Fruit fly (Drosophila melanogaster) whole organism, embryonic: Measurements from ENCODE around the gene bor.

ENCODE experiments used
- ATbp ChIP-seq: fragments of 200-800 bp; sonication (Bioruptor generic); optimal IDR thresholded peaks from 2 replicates; lab custom pipeline; 2017; ENCODE audit warnings: missing biosample characterization, mild to moderate bottlenecking, missing genetic modification characterization, missing genetic modification reagents
- Adf1 ChIP-seq: fragments of 200-800 bp; sonication (Bioruptor generic); IDR thresholded peaks from 2 replicates; pipeline ENCODE4 v1.3.6; 2022; ENCODE audit warnings: missing biosample characterization, missing genetic modification characterization
- Awh ChIP-seq: fragments of 200-800 bp; sonication (Bioruptor generic); IDR thresholded peaks from 2 replicates; pipeline ENCODE4, ENCODE4 v1.3.6; 2022; ENCODE audit warnings: missing biosample characterization, missing genetic modification characterization
- Bdp1 ChIP-seq: fragments of 200-800 bp; sonication (Bioruptor generic); optimal IDR thresholded peaks from 3 replicates; lab custom pipeline; 2016; ENCODE audit warnings: missing biosample characterization, missing genetic modification characterization
- BtbVII ChIP-seq: fragments of 200-800 bp; sonication (Bioruptor generic); optimal IDR thresholded peaks from 3 replicates; lab custom pipeline; 2017; ENCODE audit warnings: missing biosample characterization, mild to moderate bottlenecking, missing genetic modification characterization
- CG10366 ChIP-seq: fragments of 200-800 bp; sonication (Bioruptor generic); IDR thresholded peaks from 2 replicates; pipeline ENCODE4 v1.3.6; 2022; ENCODE audit warnings: missing biosample characterization, missing genetic modification characterization
- CG10654 ChIP-seq: fragments of 200-800 bp; sonication (Bioruptor generic); optimal IDR thresholded peaks from 2 replicates; lab custom pipeline; 2016; ENCODE audit warnings: missing biosample characterization, missing genetic modification characterization
- CG11695 ChIP-seq: fragments of 200-800 bp; sonication (Bioruptor generic); IDR thresholded peaks from 3 replicates; pipeline ENCODE4 v1.3.6; 2022; ENCODE audit warnings: missing biosample characterization, missing genetic modification characterization
- CG1233 ChIP-seq: fragments of 200-800 bp; sonication (Bioruptor generic); optimal IDR thresholded peaks from 4 replicates; lab custom pipeline; 2018; ENCODE audit warnings: missing biosample characterization, mild to moderate bottlenecking, missing genetic modification characterization
- CG12659 ChIP-seq: fragments of 200-800 bp; sonication (Bioruptor generic); optimal IDR thresholded peaks from 3 replicates; lab custom pipeline; 2017; ENCODE audit warnings: mild to moderate bottlenecking, missing biosample characterization, missing genetic modification reagents, missing genetic modification characterization
- CG12769 ChIP-seq: fragments of 200-800 bp; sonication (Bioruptor generic); optimal IDR thresholded peaks from 2 replicates; lab custom pipeline; 2019; ENCODE audit warnings: missing biosample characterization, mild to moderate bottlenecking, missing genetic modification characterization, moderate library complexity
- CG13894 ChIP-seq: fragments of 200-800 bp; sonication (Bioruptor generic); optimal IDR thresholded peaks from 3 replicates; lab custom pipeline; 2018; ENCODE audit warnings: missing biosample characterization, mild to moderate bottlenecking, missing genetic modification characterization, moderate library complexity
- CG14710 ChIP-seq: fragments of 200-800 bp; sonication (Bioruptor generic); optimal IDR thresholded peaks from 3 replicates; lab custom pipeline; 2019; ENCODE audit warnings: missing biosample characterization, mild to moderate bottlenecking, missing genetic modification characterization, moderate library complexity
- CG17359 ChIP-seq: fragments of 200-800 bp; sonication (Bioruptor generic); optimal IDR thresholded peaks from 3 replicates; lab custom pipeline; 2018; ENCODE audit warnings: missing biosample characterization, mild to moderate bottlenecking, missing genetic modification characterization, moderate library complexity
- CG17361 ChIP-seq: fragments of 200-800 bp; sonication (Bioruptor generic); IDR thresholded peaks from 3 replicates; pipeline ENCODE4 v1.3.6; 2022; ENCODE audit warnings: missing biosample characterization, missing genetic modification characterization
- CG18011 ChIP-seq: fragments of 200-800 bp; sonication (Bioruptor generic); optimal IDR thresholded peaks from 2 replicates; lab custom pipeline; 2017; ENCODE audit warnings: missing biosample characterization, missing genetic modification characterization, mild to moderate bottlenecking, moderate library complexity, missing genotype
- CG4404 ChIP-seq: fragments of 200-800 bp; sonication (Bioruptor generic); IDR thresholded peaks from 2 replicates; pipeline ENCODE4 v1.3.6; 2022; ENCODE audit warnings: missing biosample characterization, missing genetic modification characterization
- CG6254 ChIP-seq: fragments of 200-800 bp; sonication (Bioruptor generic); optimal IDR thresholded peaks from 3 replicates; lab custom pipeline; 2017; ENCODE audit warnings: mild to moderate bottlenecking, missing biosample characterization, missing genetic modification reagents, missing genetic modification characterization
- CG6765 ChIP-seq: fragments of 200-800 bp; sonication (Bioruptor generic); optimal IDR thresholded peaks from 3 replicates; lab custom pipeline; 2017; ENCODE audit warnings: missing biosample characterization, mild to moderate bottlenecking, missing genetic modification characterization
- CG7987 ChIP-seq: fragments of 200-800 bp; sonication (Bioruptor generic); optimal IDR thresholded peaks from 2 replicates; lab custom pipeline; 2018; ENCODE audit warnings: missing biosample characterization, mild to moderate bottlenecking, missing genetic modification characterization, moderate library complexity
- CG8290 ChIP-seq, 3 experiments: fragments of 200-800 bp; sonication (Bioruptor generic); optimal IDR thresholded peaks; 2 replicates each; lab custom pipeline; 2016 to 2019; ENCODE audit warnings: missing biosample characterization in 3 of 3, missing genetic modification characterization in 3 of 3, mild to moderate bottlenecking in 2 of 3, moderate library complexity in 1 of 3
- CG8765 ChIP-seq: fragments of 200-800 bp; sonication (Bioruptor generic); IDR thresholded peaks from 2 replicates; pipeline ENCODE4 v1.3.6; 2022; ENCODE audit warnings: missing biosample characterization, missing genetic modification characterization
- CG8924 ChIP-seq: fragments of 200-800 bp; optimal IDR thresholded peaks from 3 replicates; lab custom pipeline; 2019; ENCODE audit warnings: missing biosample characterization, mild to moderate bottlenecking, missing genetic modification characterization, moderate library complexity
- CG9727 ChIP-seq: fragments of 200-800 bp; sonication (Bioruptor generic); optimal IDR thresholded peaks from 3 replicates; lab custom pipeline; 2017; ENCODE audit warnings: missing biosample characterization, mild to moderate bottlenecking, missing genetic modification characterization
- Chrac-16 ChIP-seq: fragments of 200-800 bp; sonication (Bioruptor generic); optimal IDR thresholded peaks from 3 replicates; lab custom pipeline; 2016; ENCODE audit warnings: missing biosample characterization, missing genetic modification characterization
- CkIIα-i1 ChIP-seq: fragments of 200-800 bp; sonication (Bioruptor generic); IDR thresholded peaks from 2 replicates; pipeline ENCODE4 v1.3.6; 2022; ENCODE audit warnings: missing biosample characterization, missing genetic modification characterization
- D ChIP-seq, 2 experiments: fragments of 200-800 bp in 1 of 2; fragments of >200 bp in 1 of 2; sonication (Bioruptor generic) in 1 of 2; optimal IDR thresholded peaks; 2 replicates in 1 of 2; 3 replicates in 1 of 2; lab custom pipeline; 2017; ENCODE audit warnings: mild to moderate bottlenecking in 1 of 2, missing biosample characterization in 1 of 2, missing genetic modification characterization in 1 of 2, missing genetic modification reagents in 1 of 2
- Ets65A ChIP-seq: fragments of 200-800 bp; sonication (Bioruptor generic); peaks from one replicate; lab custom pipeline; 2016; ENCODE audit warnings: missing biosample characterization, missing genetic modification characterization
- Fer2 ChIP-seq: fragments of 200-800 bp; sonication (Bioruptor generic); optimal IDR thresholded peaks from 2 replicates; lab custom pipeline; 2018; ENCODE audit warnings: missing biosample characterization, mild to moderate bottlenecking, missing genetic modification characterization, moderate library complexity
- HLH3B ChIP-seq: fragments of 200-800 bp; sonication (Bioruptor generic); IDR thresholded peaks from 2 replicates; pipeline ENCODE4 v1.3.6; 2022; ENCODE audit warnings: missing biosample characterization, missing genetic modification characterization
- Side ChIP-seq: fragments of 200-800 bp; sonication (Bioruptor generic); optimal IDR thresholded peaks from 2 replicates; lab custom pipeline; 2016; ENCODE audit warnings: missing biosample characterization, missing genetic modification characterization
- Sry-δ ChIP-seq: fragments of 200-800 bp; sonication (Bioruptor generic); optimal IDR thresholded peaks from 2 replicates; lab custom pipeline; 2016; ENCODE audit warnings: missing biosample characterization, missing genetic modification characterization
- ara ChIP-seq: fragments of 200-800 bp; sonication (Bioruptor generic); IDR thresholded peaks from 2 replicates; pipeline ENCODE4 v1.3.6; 2022; ENCODE audit warnings: missing biosample characterization, missing genetic modification characterization
- chm ChIP-seq: fragments of 200-800 bp; sonication (Bioruptor generic); IDR thresholded peaks from 2 replicates; pipeline ENCODE4 v1.3.6; 2022; ENCODE audit warnings: missing biosample characterization, missing genetic modification characterization
- corto ChIP-seq: fragments of 200-800 bp; sonication (Bioruptor generic); optimal IDR thresholded peaks from 2 replicates; lab custom pipeline; 2016; ENCODE audit warnings: missing biosample characterization, mild to moderate bottlenecking, missing genetic modification characterization, moderate library complexity
- crol ChIP-seq: fragments of 200-800 bp; sonication (Bioruptor generic); IDR thresholded peaks from 2 replicates; pipeline ENCODE4 v1.3.6; 2022; ENCODE audit warnings: missing biosample characterization, missing genetic modification characterization
- da ChIP-seq: fragments of 200-800 bp; sonication (Bioruptor generic); optimal IDR thresholded peaks from 2 replicates; lab custom pipeline; 2016; ENCODE audit warnings: missing biosample characterization, missing genetic modification characterization
- fd96Cb ChIP-seq: fragments of 200-800 bp; sonication (Bioruptor generic); optimal IDR thresholded peaks from 2 replicates; lab custom pipeline; 2018; ENCODE audit warnings: missing biosample characterization, mild to moderate bottlenecking, missing genetic modification characterization, moderate library complexity
- fru ChIP-seq: fragments of >200 bp; optimal IDR thresholded peaks from 2 replicates; lab custom pipeline; 2017
- gcm2 ChIP-seq: fragments of 200-800 bp; sonication (Bioruptor generic); optimal IDR thresholded peaks from 2 replicates; lab custom pipeline; 2016; ENCODE audit warnings: missing biosample characterization, missing genetic modification characterization
- ham ChIP-seq: fragments of 200-800 bp; sonication (Bioruptor generic); IDR thresholded peaks from 2 replicates; pipeline ENCODE4 v1.3.6; 2022; ENCODE audit warnings: missing biosample characterization, missing genetic modification characterization
- ind ChIP-seq: fragments of 200-800 bp; sonication (Bioruptor generic); optimal IDR thresholded peaks from 3 replicates; lab custom pipeline; 2016; ENCODE audit warnings: missing biosample characterization, missing genetic modification characterization
- kni ChIP-seq: fragments of 200-800 bp; sonication (Bioruptor generic); optimal IDR thresholded peaks from 3 replicates; lab custom pipeline; 2017; ENCODE audit warnings: mild to moderate bottlenecking, missing biosample characterization, missing genetic modification reagents, missing genetic modification characterization
- nerfin-2 ChIP-seq: fragments of 200-800 bp; sonication (Bioruptor generic); IDR thresholded peaks from 2 replicates; pipeline ENCODE4 v1.3.6; 2022; ENCODE audit warnings: missing biosample characterization, missing genetic modification characterization; ENCODE audit not compliant: partially characterized antibody
- sens-2 ChIP-seq: fragments of 200-800 bp; sonication (Bioruptor generic); IDR thresholded peaks from 2 replicates; pipeline ENCODE4 v1.3.6; 2022; ENCODE audit warnings: missing biosample characterization, missing genetic modification characterization
- sima ChIP-seq: fragments of 200-800 bp; sonication (Bioruptor generic); optimal IDR thresholded peaks from 2 replicates; lab custom pipeline; 2016; ENCODE audit warnings: missing biosample characterization, missing genetic modification characterization
- zf30C ChIP-seq: fragments of 200-800 bp; sonication (Bioruptor generic); optimal IDR thresholded peaks from 3 replicates; lab custom pipeline; 2018; ENCODE audit warnings: missing biosample characterization, mild to moderate bottlenecking, missing genetic modification characterization
- zfh1 ChIP-seq: fragments of 200-800 bp; sonication (Bioruptor generic); IDR thresholded peaks from 3 replicates; pipeline ENCODE4 v1.3.6; 2022; ENCODE audit warnings: missing biosample characterization, missing genetic modification characterization

bor gene

dm6 chr3R:16223252-16224037 is 40.5 kb downstream of the bor start (continued):
- peak; percentile 69 for TF ChIP-seq crol
- no peak for TF ChIP-seq CG6254 (GFP tag; lab: Kevin White, UChicago)
- TF ChIP-seq da (GFP tag; lab: Kevin White, UChicago) = no peak
- peak; percentile 43 for TF ChIP-seq BtbVII (GFP tag; lab: Kevin White, UChicago)
- no peak for TF ChIP-seq ara (GFP tag; lab: Robert Waterston, UW)
- peak; percentile 12 for TF ChIP-seq CG12659 (GFP tag; lab: Kevin White, UChicago)
- TF ChIP-seq Adf1 = peak; percentile 88
- peak; percentile 49 for TF ChIP-seq Ets65A (GFP tag; lab: Kevin White, UChicago)
- no peak for TF ChIP-seq gcm2
- TF ChIP-seq sima (GFP tag; lab: Kevin White, UChicago) = no peak
- TF ChIP-seq CG8924 = peak; percentile 58
- TF ChIP-seq HLH3B = 0 out of 2 replicates have a peak, but pooled peaks have one; percentile 16
- peak; percentile 30 for TF ChIP-seq CG12769 (tag; lab: Kevin White, UChicago)
- TF ChIP-seq CG10654 = no peak
- TF ChIP-seq CG9727 (GFP tag; lab: Kevin White, UChicago) = peak; percentile 60
- TF ChIP-seq CG14710 (tag; lab: Kevin White, UChicago) = no peak
- TF ChIP-seq CG18011 = no peak
- TF ChIP-seq CG17361 = no peak
- no peak for TF ChIP-seq CG6765 (GFP tag; lab: Kevin White, UChicago)
- 0 out of 2 replicates have a peak, but pooled peaks have one; percentile 8 for TF ChIP-seq CG10366
- TF ChIP-seq fru (lab: Kevin White, UChicago) = no peak
- 0 out of 3 replicates have a peak, but pooled peaks have one; percentile 25 for TF ChIP-seq CG11695 (GFP tag; lab: Robert Waterston, UW)
- TF ChIP-seq ATbp (GFP tag; lab: Kevin White, UChicago) = no peak
- TF ChIP-seq Awh (GFP tag; lab: Robert Waterston, UW) = peak; percentile 44; the same call in 1 of the 2 replicates
- TF ChIP-seq CG8290 (GFP tag; optimal IDR thresholded peaks at IDR 0.05; lab: Kevin White, UChicago) = no peak
- peak in 1 of 2 experiments; percentile 75 for TF ChIP-seq CG8290 (tag; optimal IDR thresholded peaks at IDR 0.05; lab: Kevin White, UChicago)
- 0 out of 2 replicates have a peak, but pooled peaks have one; percentile 14 for TF ChIP-seq nerfin-2 (GFP tag; lab: Robert Waterston, UW)
- peak; percentile 46 for TF ChIP-seq CG1233 (GFP tag; lab: Kevin White, UChicago)
- TF ChIP-seq CG17359 (tag; lab: Kevin White, UChicago) = peak; percentile 29
- no peak; the same call in 1 of the 2 replicates for TF ChIP-seq sens-2
- TF ChIP-seq CkIIα-i1 = no peak
- no peak for TF ChIP-seq D (optimal IDR thresholded peaks at IDR 0.05; lab: Kevin White, UChicago)
- TF ChIP-seq D (GFP tag; optimal IDR thresholded peaks at IDR 0.05; lab: Kevin White, UChicago) = peak; percentile 17
- peak; percentile 46 for TF ChIP-seq fd96Cb (tag; lab: Kevin White, UChicago)
- TF ChIP-seq Sry-δ = no peak
- TF ChIP-seq ind (GFP tag; lab: Kevin White, UChicago) = no peak
- TF ChIP-seq Side = no peak
- TF ChIP-seq CG4404 = no peak
- TF ChIP-seq kni = peak; percentile 67
- TF ChIP-seq Chrac-16 (GFP tag; lab: Kevin White, UChicago) = no peak
- peak; percentile 21 for TF ChIP-seq zf30C (GFP tag; lab: Kevin White, UChicago)
- TF ChIP-seq Bdp1 (GFP tag; lab: Kevin White, UChicago) = no peak
- TF ChIP-seq ham (GFP tag; lab: Robert Waterston, UW) = no peak
- TF ChIP-seq zfh1 = peak; percentile 58; the same call in 2 of the 3 replicates
- TF ChIP-seq corto (GFP tag; lab: Kevin White, UChicago) = no peak
- TF ChIP-seq chm (GFP tag; lab: Robert Waterston, UW) = peak; percentile 81
- TF ChIP-seq Fer2 = no peak
- peak; percentile 86 for TF ChIP-seq CG13894 (tag; lab: Kevin White, UChicago)
- TF ChIP-seq CG7987 (GFP tag; lab: Kevin White, UChicago) = peak; percentile 43
- 0 out of 2 replicates have a peak, but pooled peaks have one; percentile 29 for TF ChIP-seq CG8765
